Worm (Caenorhabditis elegans) whole organism, midembryonic: ENCODE results near the gene col-41.

ENCODE experiments used
- T22C8.4 ChIP-seq: fragments of 200-800 bp; sonication (Bioruptor generic); IDR thresholded peaks from 2 replicates; pipeline ENCODE4 v1.3.6; 2022; ENCODE audit warnings: missing genetic modification characterization, missing compliant biosample characterization
- cog-1 ChIP-seq: sonication (generic microtip); optimal IDR thresholded peaks from 2 replicates; lab custom pipeline; 2016; ENCODE audit warnings: missing genetic modification characterization, missing compliant biosample characterization
- flt-1 ChIP-seq: fragments of 200-800 bp; sonication (Bioruptor generic); IDR thresholded peaks from 2 replicates; pipeline ENCODE4 v1.3.6; 2022; ENCODE audit warnings: missing genetic modification characterization, missing compliant biosample characterization
- tab-1 ChIP-seq: fragments of 200-800 bp; sonication (Bioruptor generic); IDR thresholded peaks from 2 replicates; pipeline ENCODE4 v1.3.6; 2022; ENCODE audit warnings: missing genetic modification characterization, missing compliant biosample characterization
- ztf-23 ChIP-seq: fragments of 200-800 bp; sonication (Bioruptor generic); IDR thresholded peaks from 2 replicates; pipeline ENCODE4 v1.3.6; 2022; ENCODE audit warnings: missing genetic modification reagents, missing genetic modification characterization, missing compliant biosample characterization
- ztf-29 ChIP-seq: fragments of 200-800 bp; sonication (Bioruptor generic); IDR thresholded peaks from 2 replicates; pipeline ENCODE4 v1.3.6; 2022; ENCODE audit warnings: missing genetic modification reagents, missing genetic modification characterization, missing compliant biosample characterization

DNA sequence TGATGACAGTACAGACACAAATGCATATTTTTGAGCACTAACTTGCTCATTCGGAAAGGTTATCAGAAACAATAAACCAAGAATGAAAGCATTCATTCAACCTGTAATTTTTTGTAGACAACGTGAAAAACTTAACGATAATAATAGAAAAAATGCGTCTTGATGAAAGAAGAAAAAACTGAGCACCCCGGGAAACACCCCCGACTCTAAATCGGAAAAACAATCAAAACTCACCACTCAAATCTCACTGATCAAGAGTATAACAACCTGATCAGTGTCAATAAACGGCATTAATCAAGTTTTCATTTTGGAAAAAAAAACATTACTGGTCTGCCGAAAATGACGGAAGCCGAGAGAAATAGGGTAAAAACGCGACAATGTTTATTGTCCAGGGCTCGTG lies 10.2 kb downstream of the col-41 start, which contains the start of gene T10B10.8:
- TF ChIP-seq cog-1, result no peak
- TF ChIP-seq flt-1, result no peak
- TF ChIP-seq tab-1 (GFP tag; lab: Robert Waterston, UW), result no peak
- TF ChIP-seq T22C8.4 (GFP tag; lab: Robert Waterston, UW), result no peak
- TF ChIP-seq ztf-29 (GFP tag; lab: Robert Waterston, UW), result no peak
- no peak for TF ChIP-seq ztf-23
